Fruit fly (Drosophila melanogaster): ENCODE data around the gene Fad2.
A peak's percentile ranks its signal among the peaks of the same experiment; 100 is the strongest.

The Fad2 gene

dm6 chr3L:10989305-10989704 is 34.0 kb upstream of the Fad2 start:
- TF ChIP-seq ovo (GFP tag; optimal IDR thresholded peaks at IDR 0.05), result no peak
- TF ChIP-seq tj (GFP tag; optimal IDR thresholded peaks at IDR 0.05), result peak; percentile 94

dm6 chr3L:10989873-10990272 is 33.5 kb upstream of the Fad2 start:
- no peak for TF ChIP-seq pad (GFP tag; optimal IDR thresholded peaks at IDR 0.05)
- peak in 1 of 2 experiments; percentile 60 for TF ChIP-seq cnc (optimal IDR thresholded peaks at IDR 0.05)

DNA sequence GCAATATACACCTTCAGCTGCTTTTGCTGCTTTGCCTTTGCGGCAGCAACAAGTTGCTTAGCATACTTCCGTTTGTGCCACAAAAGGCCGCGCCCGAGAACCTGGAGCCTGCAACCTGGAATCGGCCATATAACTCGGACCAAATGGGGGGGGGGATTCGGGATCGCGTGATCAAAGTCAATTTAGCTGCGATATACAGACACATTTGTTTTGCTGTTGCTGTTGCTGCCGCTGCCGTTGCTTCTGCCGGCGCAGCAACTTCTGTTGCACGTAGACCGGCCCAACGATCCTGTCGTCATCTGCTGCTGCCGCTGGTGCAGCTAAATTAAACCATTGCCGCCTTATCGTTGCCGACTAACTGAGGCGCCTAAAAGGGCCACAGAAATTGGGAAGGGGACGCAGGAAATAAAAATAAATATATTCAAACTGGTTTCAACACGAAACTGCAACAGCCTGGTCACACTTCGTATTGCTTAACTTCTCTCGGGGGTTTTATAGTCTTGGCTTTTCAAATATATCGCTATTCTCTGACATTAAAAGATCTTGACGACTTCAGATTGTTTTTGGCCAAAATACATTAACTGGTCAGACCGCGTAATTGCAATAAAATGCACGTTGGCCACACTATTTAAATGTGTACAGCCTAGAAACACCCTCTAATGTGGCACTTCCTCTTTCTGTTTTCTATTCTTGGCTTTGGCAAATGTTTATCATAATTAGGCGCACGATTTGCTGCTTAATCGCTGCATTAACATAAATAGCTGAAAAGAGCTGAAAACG is 31.9 kb upstream of the Fad2 start:
- TF ChIP-seq tj (GFP tag; optimal IDR thresholded peaks at IDR 0.05), result no peak
- TF ChIP-seq CG11617 (GFP tag; optimal IDR thresholded peaks at IDR 0.05), result no peak
- no peak for TF ChIP-seq Crg-1 (GFP tag; optimal IDR thresholded peaks at IDR 0.05)

dm6 chr3L:10997240-10997830 is 26.0 kb upstream of the Fad2 start:
- no peak for TF ChIP-seq CG1620 (GFP tag; optimal IDR thresholded peaks at IDR 0.05)
- no peak for TF ChIP-seq toe (GFP tag; optimal IDR thresholded peaks at IDR 0.05)
- no peak for TF ChIP-seq bab1 (GFP tag; optimal IDR thresholded peaks at IDR 0.05)
- TF ChIP-seq CG14711 (tag; optimal IDR thresholded peaks at IDR 0.05), result no peak

dm6 chr3L:10999558-10999957 is 23.8 kb upstream of the Fad2 start:
- TF ChIP-seq CG33017 (tag; optimal IDR thresholded peaks at IDR 0.05), result no peak
- no peak for TF ChIP-seq CG14711 (tag; optimal IDR thresholded peaks at IDR 0.05)
- no peak for TF ChIP-seq toe (GFP tag; optimal IDR thresholded peaks at IDR 0.05)
- TF ChIP-seq CG7101 (tag; optimal IDR thresholded peaks at IDR 0.05), result no peak
- no peak for TF ChIP-seq CG12768 (GFP tag; optimal IDR thresholded peaks at IDR 0.05)
- TF ChIP-seq Mnt (GFP tag; optimal IDR thresholded peaks at IDR 0.05), result no peak
- no peak for TF ChIP-seq cic (GFP tag; optimal IDR thresholded peaks at IDR 0.05)
- no peak for TF ChIP-seq tj (GFP tag; optimal IDR thresholded peaks at IDR 0.05)
- no peak for TF ChIP-seq CG7045 (GFP tag; optimal IDR thresholded peaks at IDR 0.05)
- TF ChIP-seq bab1 (GFP tag; optimal IDR thresholded peaks at IDR 0.05), result no peak
- no peak for TF ChIP-seq Crg-1 (GFP tag; optimal IDR thresholded peaks at IDR 0.05)

DNA sequence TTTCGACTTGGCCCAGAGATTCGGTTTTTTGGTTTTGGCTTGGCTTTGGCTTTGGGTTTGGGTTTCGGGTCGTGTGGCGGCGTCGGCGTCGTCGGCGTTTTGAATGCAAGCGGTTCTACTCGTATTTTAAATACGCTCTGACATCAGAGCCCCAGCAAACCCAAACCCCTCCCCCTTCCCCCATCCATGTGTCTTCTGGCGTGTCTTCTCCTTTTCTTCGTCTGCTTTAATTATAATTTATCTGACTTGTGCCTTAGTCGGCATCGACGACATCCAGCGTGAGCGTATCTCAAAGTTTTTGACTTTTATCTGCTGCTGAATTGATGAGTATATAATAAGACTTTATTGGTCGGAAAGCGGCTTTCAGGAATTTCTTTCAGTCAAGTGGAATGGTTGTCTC is 21.6 kb upstream of the Fad2 start:
- no peak for TF ChIP-seq CG5204 (GFP tag; optimal IDR thresholded peaks at IDR 0.05)
- TF ChIP-seq Clk (GFP tag; optimal IDR thresholded peaks at IDR 0.05), result no peak
- TF ChIP-seq Mnt (GFP tag; optimal IDR thresholded peaks at IDR 0.05), result no peak
- TF ChIP-seq kay (GFP tag; ENCODE audit: borderline replicate concordance), result no peak
- TF ChIP-seq pad (GFP tag; optimal IDR thresholded peaks at IDR 0.05), result no peak
- no peak for TF ChIP-seq toe (GFP tag; optimal IDR thresholded peaks at IDR 0.05)
- no peak for TF ChIP-seq bab1 (GFP tag; optimal IDR thresholded peaks at IDR 0.05)
- no peak for TF ChIP-seq Crg-1 (GFP tag; optimal IDR thresholded peaks at IDR 0.05)
- no peak for TF ChIP-seq CG14711 (tag; optimal IDR thresholded peaks at IDR 0.05)
- TF ChIP-seq cic (GFP tag; optimal IDR thresholded peaks at IDR 0.05), result no peak
- no peak for TF ChIP-seq CG11617 (GFP tag; optimal IDR thresholded peaks at IDR 0.05)
- TF ChIP-seq Hr96 (GFP tag; optimal IDR thresholded peaks at IDR 0.05), result no peak
- TF ChIP-seq cnc (optimal IDR thresholded peaks at IDR 0.05), result no peak
- TF ChIP-seq CG7045 (GFP tag; optimal IDR thresholded peaks at IDR 0.05), result no peak

dm6 chr3L:11002923-11003322 is 20.4 kb upstream of the Fad2 start:
- TF ChIP-seq CG11617 (GFP tag; optimal IDR thresholded peaks at IDR 0.05), result no peak
- no peak for TF ChIP-seq Mnt (GFP tag; optimal IDR thresholded peaks at IDR 0.05)
- no peak for TF ChIP-seq cnc (optimal IDR thresholded peaks at IDR 0.05)
- TF ChIP-seq CG33017 (tag; optimal IDR thresholded peaks at IDR 0.05), result no peak
- TF ChIP-seq Hr96 (GFP tag; optimal IDR thresholded peaks at IDR 0.05), result no peak
- no peak for TF ChIP-seq CG7045 (GFP tag; optimal IDR thresholded peaks at IDR 0.05)
- no peak for TF ChIP-seq bab1 (GFP tag; optimal IDR thresholded peaks at IDR 0.05)
- TF ChIP-seq ovo (GFP tag; optimal IDR thresholded peaks at IDR 0.05), result no peak
- no peak for TF ChIP-seq Clk (GFP tag; optimal IDR thresholded peaks at IDR 0.05)
- TF ChIP-seq CG14711 (tag; optimal IDR thresholded peaks at IDR 0.05), result no peak
- no peak for TF ChIP-seq kay (GFP tag; ENCODE audit: borderline replicate concordance)
- no peak for TF ChIP-seq cic (GFP tag; optimal IDR thresholded peaks at IDR 0.05)

DNA sequence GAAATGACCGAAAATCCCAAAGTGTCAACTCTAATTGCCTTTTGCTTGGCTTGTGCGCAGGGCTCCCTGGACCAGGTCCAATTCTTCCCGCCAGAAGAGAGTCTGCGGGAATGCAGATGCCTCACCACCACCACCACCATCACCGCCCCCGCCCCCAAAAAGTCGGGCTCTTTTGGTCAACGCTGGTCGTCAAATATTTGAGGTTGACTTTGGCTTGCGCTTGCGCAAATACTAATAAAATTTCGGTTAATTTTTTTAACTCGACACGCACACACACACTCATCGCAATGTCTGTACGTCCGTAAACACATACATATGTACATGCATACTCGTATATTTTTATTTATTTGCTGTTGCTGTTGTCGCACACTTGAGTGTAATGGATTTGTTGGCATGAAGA is 19.4 kb upstream of the Fad2 start:
- TF ChIP-seq Mnt (GFP tag; optimal IDR thresholded peaks at IDR 0.05), result no peak
- TF ChIP-seq Crg-1 (GFP tag; optimal IDR thresholded peaks at IDR 0.05), result no peak
- no peak for TF ChIP-seq cic (GFP tag; optimal IDR thresholded peaks at IDR 0.05)
- no peak for TF ChIP-seq ovo (GFP tag; optimal IDR thresholded peaks at IDR 0.05)

Data from whole organism, adult.